Worm (Caenorhabditis elegans): ENCODE data around the gene T04C12.8.

ce11 chrV:11082475-11082874 lies 13.3 kb upstream of the T04C12.8 start:
- TF ChIP-seq klf-2 (GFP tag; conservative IDR thresholded peaks at IDR 0.05) = no peak
- no peak for TF ChIP-seq T22C8.4 (GFP tag; IDR thresholded peaks at IDR 0.05)
- no peak for TF ChIP-seq ztf-29 (GFP tag; IDR thresholded peaks at IDR 0.05)
- TF ChIP-seq tab-1 (GFP tag; IDR thresholded peaks at IDR 0.05) = no peak
- no peak for TF ChIP-seq ztf-23 (GFP tag; IDR thresholded peaks at IDR 0.05)
- no peak for TF ChIP-seq med-1 (GFP tag; optimal IDR thresholded peaks at IDR 0.05; ENCODE audit: insufficient read depth)
- TF ChIP-seq ref-1 (GFP tag; conservative IDR thresholded peaks at IDR 0.05) = no peak

Measured in whole organism, midembryonic.